Worm (Caenorhabditis elegans): Measurements from ENCODE around the gene sre-31.
"Not testable (repeated sequence)": the region's sequence is repeated elsewhere in the genome, so short reads cannot be mapped to it uniquely, and the experiment has no call there.

Gene sre-31

ce11 chrII:12448241-12448640 lies 39.6 kb upstream of the sre-31 start, which contains the start of gene srh-27:
Gene srh-27 (plus strand): TSS chrII:12448541.
- TF ChIP-seq fax-1 (tag; optimal IDR thresholded peaks at IDR 0.05) (no peak), K09A11.1 (tag; optimal IDR thresholded peaks at IDR 0.05; ENCODE audit: insufficient read depth) (no peak), ceh-6 (GFP tag; optimal IDR thresholded peaks at IDR 0.05) (no peak), T23F11.4 (GFP tag; optimal IDR thresholded peaks at IDR 0.05) (no peak), tbx-7 (tag; optimal IDR thresholded peaks at IDR 0.05) (no peak), sdc-2 (tag; optimal IDR thresholded peaks at IDR 0.05) (no peak), tbx-2 (tag; optimal IDR thresholded peaks at IDR 0.05) (no peak), pha-2 (tag; optimal IDR thresholded peaks at IDR 0.05) (no peak), ceh-30 (tag; optimal IDR thresholded peaks at IDR 0.05) (no peak), pros-1 (tag; optimal IDR thresholded peaks at IDR 0.05) (no peak), ceh-2 (tag; optimal IDR thresholded peaks at IDR 0.05) (no peak), nhr-232 (tag; optimal IDR thresholded peaks at IDR 0.05) (no peak), unc-42 (tag; optimal IDR thresholded peaks at IDR 0.05) (no peak), sox-2 (GFP tag; IDR thresholded peaks at IDR 0.05) (no peak), F13H6.1 (tag; optimal IDR thresholded peaks at IDR 0.05) (no peak)

- TF ChIP-seq ref-2 (tag; optimal IDR thresholded peaks at IDR 0.05) (no peak), dmd-4 (tag; optimal IDR thresholded peaks at IDR 0.05; ENCODE audit: borderline replicate concordance) (no peak), ceh-24 (tag; optimal IDR thresholded peaks at IDR 0.05) (no peak), madf-2 (tag; optimal IDR thresholded peaks at IDR 0.05) (no peak), ets-4 (tag; optimal IDR thresholded peaks at IDR 0.05) (no peak), pat-9 (tag; optimal IDR thresholded peaks at IDR 0.05) (no peak), ahr-1 (tag; optimal IDR thresholded peaks at IDR 0.05) (no peak), mec-3 (tag; optimal IDR thresholded peaks at IDR 0.05; ENCODE audit: borderline replicate concordance) (no peak), unc-3 (GFP tag; conservative IDR thresholded peaks at IDR 0.05) (no peak), unc-3 (tag; optimal IDR thresholded peaks at IDR 0.05) (no peak)
Observed at ce11 chrII:12444679-12445376, 36.2 kb upstream of the sre-31 start, which contains the start of the genes W05H5.1 and pitr-6. Gene W05H5.1 (minus strand): TSS chrII:12444779. Gene pitr-6 (plus strand): TSS chrII:12445326.

ce11 chrII:12441164-12441563 lies 32.5 kb upstream of the sre-31 start, which contains the start of gene Y57A10C.10:
Gene Y57A10C.10 (minus strand): TSS chrII:12441264.
- TF ChIP-seq C08G9.2 (tag; optimal IDR thresholded peaks at IDR 0.05); hlh-13 (GFP tag; optimal IDR thresholded peaks at IDR 0.05); unc-55 (GFP tag; optimal IDR thresholded peaks at IDR 0.05): not testable (repeated sequence)

ce11 chrII:12438441-12438840 lies 29.8 kb upstream of the sre-31 start, which contains the start of gene Y57A10C.9:
Gene Y57A10C.9 (minus strand): TSS chrII:12438541.
- TF ChIP-seq F13H6.1 (tag; optimal IDR thresholded peaks at IDR 0.05): no peak
- TF ChIP-seq ceh-14 (tag; optimal IDR thresholded peaks at IDR 0.05): peak; percentile 39

ce11 chrII:12436717-12437116 lies 28.1 kb upstream of the sre-31 start:
- TF ChIP-seq dve-1 (tag; optimal IDR thresholded peaks at IDR 0.05) (peak; percentile 70), K02D7.2 (tag; optimal IDR thresholded peaks at IDR 0.05) (no peak)

ce11 chrII:12435202-12435872 lies 26.7 kb upstream of the sre-31 start:
- TF ChIP-seq nfya-1 (tag; optimal IDR thresholded peaks at IDR 0.05) (no peak), fkh-6 (tag; optimal IDR thresholded peaks at IDR 0.05) (no peak), ceh-2 (tag; optimal IDR thresholded peaks at IDR 0.05) (no peak), fkh-10 (GFP tag; optimal IDR thresholded peaks at IDR 0.05) (no peak), elt-4 (tag; optimal IDR thresholded peaks at IDR 0.05) (no peak), lim-6 (tag; optimal IDR thresholded peaks at IDR 0.05) (no peak), dve-1 (tag; optimal IDR thresholded peaks at IDR 0.05) (no peak), unc-3 (GFP tag; conservative IDR thresholded peaks at IDR 0.05) (no peak), unc-3 (tag; optimal IDR thresholded peaks at IDR 0.05) (no peak), T23F11.4 (GFP tag; optimal IDR thresholded peaks at IDR 0.05) (no peak), dmd-4 (tag; optimal IDR thresholded peaks at IDR 0.05; ENCODE audit: borderline replicate concordance) (no peak), pqm-1 (tag; optimal IDR thresholded peaks at IDR 0.05) (no peak), lin-11 (tag; optimal IDR thresholded peaks at IDR 0.05) (no peak)

Measured in whole organism, late embryonic.